Worm (Caenorhabditis elegans) whole organism, late embryonic: ENCODE measurements around the gene H35N09.2.

Experiments used
- C38D4.7 ChIP-seq: fragments of 200-800 bp; sonication (Bioruptor generic); optimal IDR thresholded peaks from 2 replicates; lab custom pipeline; 2018; ENCODE audit warnings: mild to moderate bottlenecking, missing genetic modification characterization, moderate library complexity, missing compliant biosample characterization
- F13H6.1 ChIP-seq: sonication (generic microtip); optimal IDR thresholded peaks from 2 replicates; lab custom pipeline; 2016; ENCODE audit warnings: missing genetic modification characterization, missing compliant biosample characterization
- K02D7.2 ChIP-seq: sonication (generic microtip); optimal IDR thresholded peaks from 2 replicates; lab custom pipeline; 2017; ENCODE audit warnings: mild to moderate bottlenecking, missing genetic modification characterization, missing compliant biosample characterization
- ahr-1 ChIP-seq: sonication (generic microtip); optimal IDR thresholded peaks from 2 replicates; lab custom pipeline; 2016; ENCODE audit warnings: missing genetic modification characterization, missing compliant biosample characterization
- ama-1 ChIP-seq: fragments of 150-350 bp; optimal IDR thresholded peaks from 2 replicates; lab custom pipeline; 2014
- ceh-19 ChIP-seq: fragments of 200-800 bp; sonication (Bioruptor generic); optimal IDR thresholded peaks from 2 replicates; lab custom pipeline; 2018; ENCODE audit warnings: mild to moderate bottlenecking, missing genetic modification characterization, missing compliant biosample characterization
- ceh-24 ChIP-seq: sonication (generic microtip); optimal IDR thresholded peaks from 2 replicates; lab custom pipeline; 2016; ENCODE audit warnings: mild to moderate bottlenecking, missing genetic modification characterization, missing compliant biosample characterization
- ceh-30 ChIP-seq: fragments of 150-350 bp; optimal IDR thresholded peaks from 2 replicates; lab custom pipeline; 2014; ENCODE audit warnings: missing biosample characterization, missing genetic modification characterization
- ceh-31 ChIP-seq: sonication (generic microtip); optimal IDR thresholded peaks from 2 replicates; lab custom pipeline; 2016; ENCODE audit warnings: missing genetic modification characterization, missing compliant biosample characterization
- che-1 ChIP-seq: sonication (generic microtip); optimal IDR thresholded peaks from 2 replicates; lab custom pipeline; 2016; ENCODE audit warnings: mild to moderate bottlenecking, missing genetic modification characterization, missing compliant biosample characterization
- dmd-4 ChIP-seq: sonication (generic microtip); optimal IDR thresholded peaks from 2 replicates; lab custom pipeline; 2016; ENCODE audit warnings: borderline replicate concordance, missing genetic modification characterization, missing compliant biosample characterization
- elt-2 ChIP-seq: sonication (generic microtip); optimal IDR thresholded peaks from 2 replicates; lab custom pipeline; 2016; ENCODE audit warnings: missing genetic modification reagents, missing genetic modification characterization, missing compliant biosample characterization
- elt-4 ChIP-seq: sonication (generic microtip); optimal IDR thresholded peaks from 2 replicates; lab custom pipeline; 2016; ENCODE audit warnings: missing genetic modification characterization, missing compliant biosample characterization
- ets-4 ChIP-seq: sonication (generic microtip); optimal IDR thresholded peaks from 2 replicates; lab custom pipeline; 2016; ENCODE audit warnings: missing genetic modification characterization, missing compliant biosample characterization
- eyg-1 ChIP-seq: sonication (generic microtip); optimal IDR thresholded peaks from 2 replicates; lab custom pipeline; 2016; ENCODE audit warnings: missing genotype, missing genetic modification characterization, missing compliant biosample characterization
- fax-1 ChIP-seq: sonication (generic microtip); optimal IDR thresholded peaks from 2 replicates; lab custom pipeline; 2016; ENCODE audit warnings: missing genotype, missing genetic modification characterization, missing compliant biosample characterization
- fkh-6 ChIP-seq: sonication (generic microtip); optimal IDR thresholded peaks from 2 replicates; lab custom pipeline; 2016; ENCODE audit warnings: missing genetic modification characterization, missing compliant biosample characterization
- hlh-15 ChIP-seq: sonication (generic microtip); optimal IDR thresholded peaks from 2 replicates; lab custom pipeline; 2016; ENCODE audit warnings: missing genetic modification characterization, missing compliant biosample characterization
- hlh-30 ChIP-seq: sonication (generic microtip); optimal IDR thresholded peaks from 2 replicates; lab custom pipeline; 2017; ENCODE audit warnings: antibody characterized with exemption, missing genetic modification characterization, missing compliant biosample characterization; ENCODE audit not compliant: insufficient read depth
- hlh-6 ChIP-seq: sonication (generic microtip); optimal IDR thresholded peaks from 2 replicates; lab custom pipeline; 2016; ENCODE audit warnings: missing genotype, missing genetic modification characterization, missing compliant biosample characterization
- nfya-1 ChIP-seq: sonication (generic microtip); optimal IDR thresholded peaks from 2 replicates; lab custom pipeline; 2017; ENCODE audit warnings: missing genetic modification characterization, mild to moderate bottlenecking, missing compliant biosample characterization, antibody characterized with exemption, moderate library complexity
- nhr-11 ChIP-seq: fragments of 150-350 bp; optimal IDR thresholded peaks from 2 replicates; lab custom pipeline; 2014; ENCODE audit warnings: missing biosample characterization, missing genetic modification characterization
- pag-3 ChIP-seq: sonication (generic microtip); optimal IDR thresholded peaks from 2 replicates; lab custom pipeline; 2016; ENCODE audit warnings: missing compliant biosample characterization, missing genetic modification characterization, borderline replicate concordance
- pat-9 ChIP-seq: fragments of 200-800 bp; sonication (Bioruptor generic); optimal IDR thresholded peaks from 2 replicates; lab custom pipeline; 2018; ENCODE audit warnings: mild to moderate bottlenecking, missing genetic modification characterization, moderate library complexity, missing compliant biosample characterization
- pax-1 ChIP-seq: fragments of 150-350 bp; optimal IDR thresholded peaks from 2 replicates; lab custom pipeline; 2014; ENCODE audit warnings: missing biosample characterization, missing genetic modification characterization
- pha-4 ChIP-seq: fragments of 150-350 bp; optimal IDR thresholded peaks from 2 replicates; lab custom pipeline; 2018; ENCODE audit warnings: missing biosample characterization, missing genetic modification reagents, missing genetic modification characterization
- pqm-1 ChIP-seq: sonication (generic microtip); optimal IDR thresholded peaks from 2 replicates; lab custom pipeline; 2016; ENCODE audit warnings: missing genetic modification characterization, missing compliant biosample characterization
- ref-2 ChIP-seq: sonication (generic microtip); optimal IDR thresholded peaks from 2 replicates; lab custom pipeline; 2016; ENCODE audit warnings: missing genetic modification characterization, missing compliant biosample characterization
- rnt-1 ChIP-seq: sonication (generic microtip); optimal IDR thresholded peaks from 2 replicates; lab custom pipeline; 2016; ENCODE audit warnings: missing genetic modification characterization, missing compliant biosample characterization
- syd-9 ChIP-seq: sonication (generic microtip); optimal IDR thresholded peaks from 2 replicates; lab custom pipeline; 2016; ENCODE audit warnings: mild to moderate bottlenecking, missing genetic modification characterization, moderate library complexity, missing compliant biosample characterization
- tbx-2 ChIP-seq: sonication (generic microtip); optimal IDR thresholded peaks from 2 replicates; lab custom pipeline; 2016; ENCODE audit warnings: missing genetic modification characterization, missing compliant biosample characterization
- unc-55 ChIP-seq: sonication (generic microtip); optimal IDR thresholded peaks from 2 replicates; lab custom pipeline; 2017; ENCODE audit warnings: missing biosample characterization, missing genetic modification reagents, missing genetic modification characterization
- ztf-16 ChIP-seq: sonication (generic microtip); optimal IDR thresholded peaks from 2 replicates; lab custom pipeline; 2017; ENCODE audit warnings: missing genetic modification characterization, missing compliant biosample characterization

H35N09.2 gene

DNA sequence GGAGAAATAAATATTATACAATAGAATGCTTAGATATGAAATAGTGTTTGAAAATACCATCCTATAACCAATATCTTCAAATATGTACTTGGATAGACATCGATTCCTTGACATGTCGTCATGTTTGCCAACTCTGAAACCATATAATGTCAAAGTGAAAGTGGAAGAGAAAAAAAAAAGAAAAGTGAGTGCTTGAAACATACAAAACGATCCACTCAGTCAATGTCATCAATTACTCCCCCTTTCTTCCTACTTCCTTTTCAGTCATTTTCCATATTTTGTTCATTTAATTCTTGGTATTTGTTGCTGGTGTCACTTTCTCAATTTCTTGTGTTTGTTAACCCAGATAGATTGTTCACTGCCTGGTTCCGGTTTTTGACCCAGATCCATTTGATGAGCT lies 24.6 kb downstream of the H35N09.2 start, which contains the start of gene F18E9.4:
F18E9.4 (plus strand) TSS at position 301 of the 400 bp plus-strand sequence.
- TF ChIP-seq hlh-30 (tag; lab: Kevin White, UChicago) = no peak
- TF ChIP-seq pax-1 (tag; lab: Kevin White, UChicago) = no peak
- TF ChIP-seq hlh-15 (tag; lab: Kevin White, UChicago) = no peak
- TF ChIP-seq, all 69 proteins: peak for 0

DNA sequence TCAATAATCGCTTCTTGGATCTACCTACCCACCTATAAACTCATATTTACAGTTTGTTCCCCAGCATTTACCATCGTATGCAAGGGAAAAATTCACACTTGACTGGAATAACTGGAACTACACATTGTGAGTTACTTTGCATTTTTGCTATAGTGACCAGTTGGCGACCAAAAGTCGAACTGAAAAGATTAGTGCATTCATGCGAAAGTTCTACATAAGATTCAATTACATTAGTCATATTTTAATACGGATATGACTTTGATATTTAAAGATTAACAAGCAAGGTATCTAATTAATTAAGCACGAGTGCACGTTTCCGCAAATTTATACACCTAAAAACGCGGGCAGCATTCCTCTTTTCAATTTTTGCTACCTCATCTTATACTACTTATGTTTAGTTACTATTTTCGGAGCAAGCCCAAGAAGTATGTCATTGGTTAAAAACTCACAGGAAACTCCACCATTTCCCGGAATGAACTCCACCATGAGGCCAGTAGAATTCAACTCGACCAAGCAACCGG lies 33.8 kb downstream of the H35N09.2 start, which contains the start of gene jmjd-3.1:
jmjd-3.1 (plus strand) TSS at position 51 of the 521 bp plus-strand sequence.
- TF ChIP-seq dmd-4 (tag; lab: Kevin White, UChicago) (no peak), ceh-30 (tag; lab: Kevin White, UChicago) (no peak), F13H6.1 (tag; lab: Kevin White, UChicago) (no peak), C38D4.7 (no peak), syd-9 (tag; lab: Kevin White, UChicago) (no peak), pqm-1 (tag; lab: Kevin White, UChicago) (no peak), ets-4 (tag; lab: Kevin White, UChicago) (no peak), K02D7.2 (tag; lab: Kevin White, UChicago) (no peak), nhr-11 (no peak), fkh-6 (tag; lab: Kevin White, UChicago) (no peak), pat-9 (tag; lab: Kevin White, UChicago) (no peak), hlh-15 (tag; lab: Kevin White, UChicago) (no peak), pha-4 (tag; lab: Kevin White, UChicago) (no peak), hlh-6 (tag; lab: Kevin White, UChicago) (no peak)

DNA sequence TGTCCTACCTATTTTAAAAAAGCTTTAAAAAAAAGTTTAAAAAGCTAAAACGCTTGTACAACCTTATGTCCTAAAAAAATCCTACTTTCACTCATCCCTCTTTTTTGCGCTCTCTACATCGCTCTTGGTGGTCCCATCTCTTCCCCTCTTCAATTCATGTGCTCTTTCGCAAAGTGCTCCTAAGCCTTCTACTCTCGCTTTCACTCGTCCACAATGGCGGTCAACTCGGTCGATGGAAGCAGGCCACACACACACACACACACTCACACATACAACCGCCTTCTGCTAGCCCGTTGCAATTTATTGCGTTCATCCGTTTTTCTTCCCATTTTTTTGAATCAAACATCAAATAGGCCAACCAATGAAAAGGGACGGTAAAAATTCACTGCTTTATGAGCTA lies 35.7 kb downstream of the H35N09.2 start:
- peak; percentile 34 for TF ChIP-seq ceh-19 (GFP tag; lab: Kevin White, UChicago)
- no peak for TF ChIP-seq ztf-16 (tag; lab: Kevin White, UChicago)
- TF ChIP-seq ref-2 (tag; lab: Kevin White, UChicago) = peak; percentile 29
- peak; percentile 1 for TF ChIP-seq rnt-1 (tag; lab: Kevin White, UChicago)
- TF ChIP-seq ceh-31 (tag; lab: Kevin White, UChicago) = peak; percentile 9
- TF ChIP-seq syd-9 (tag; lab: Kevin White, UChicago) = peak; percentile 14
- no peak for TF ChIP-seq hlh-15 (tag; lab: Kevin White, UChicago)
- peak; percentile 28 for TF ChIP-seq nfya-1 (tag; lab: Kevin White, UChicago)
- TF ChIP-seq, all 69 proteins: peak for 6

DNA sequence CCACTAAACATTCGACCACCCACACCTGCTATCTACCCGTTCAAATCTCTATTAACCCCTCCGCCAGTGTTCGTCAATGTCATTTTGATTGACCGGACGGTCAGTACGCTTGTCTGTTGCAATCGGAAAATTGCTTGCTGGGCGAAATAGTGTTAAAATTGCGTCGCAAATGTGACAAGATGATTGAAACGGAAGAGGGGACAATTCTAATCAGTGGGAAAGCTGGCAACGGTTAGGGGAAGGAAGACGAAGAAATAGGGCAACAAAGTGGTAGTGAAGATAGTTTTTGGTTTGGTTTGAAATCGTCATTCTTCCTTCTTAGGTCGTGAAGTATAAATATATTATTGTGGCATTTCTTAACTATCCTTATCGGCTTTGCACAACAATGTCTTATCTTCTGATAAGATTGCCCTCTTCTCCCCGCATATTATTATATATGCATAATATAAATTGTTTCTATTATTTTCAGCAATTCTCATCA lies 36.4 kb downstream of the H35N09.2 start:
- TF ChIP-seq pat-9 (tag; lab: Kevin White, UChicago) (no peak), tbx-2 (tag; lab: Kevin White, UChicago) (peak; percentile 2), elt-2 (peak; percentile 84), unc-55 (GFP tag; lab: Kevin White, UChicago) (peak; percentile 92)

DNA sequence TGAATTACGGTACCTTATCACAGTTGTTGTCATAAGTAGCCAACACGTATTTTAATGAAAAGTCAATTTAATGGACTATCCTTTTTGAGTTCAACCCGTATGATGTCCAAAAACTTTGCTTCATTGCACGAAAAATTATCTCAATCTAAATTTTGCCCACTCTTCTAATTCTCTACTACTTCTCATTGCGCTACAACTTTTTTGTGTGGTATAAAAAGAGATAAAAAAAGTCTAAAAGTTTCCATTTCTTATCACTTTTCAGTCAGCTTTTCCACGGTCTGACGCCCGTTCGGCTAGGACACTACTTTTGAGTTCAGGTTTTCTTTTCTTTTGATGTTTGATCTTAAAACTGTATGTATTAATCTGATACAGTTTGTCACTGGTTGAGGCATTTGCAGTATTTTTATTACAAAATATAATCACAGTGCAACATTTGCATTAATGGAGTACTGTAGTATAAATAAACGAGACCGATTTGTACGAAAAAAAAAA lies 37.0 kb downstream of the H35N09.2 start:
- no peak for TF ChIP-seq pag-3 (tag; lab: Kevin White, UChicago)
- TF ChIP-seq dmd-4 (tag; lab: Kevin White, UChicago) = no peak
- no peak for TF ChIP-seq ama-1 (lab: Kevin White, UChicago)
- no peak for TF ChIP-seq ahr-1 (tag; lab: Kevin White, UChicago)
- no peak for TF ChIP-seq fax-1 (tag; lab: Kevin White, UChicago)
- no peak for TF ChIP-seq eyg-1 (tag; lab: Kevin White, UChicago)
- no peak for TF ChIP-seq hlh-15 (tag; lab: Kevin White, UChicago)
- no peak for TF ChIP-seq C38D4.7
- no peak for TF ChIP-seq pax-1 (tag; lab: Kevin White, UChicago)
- TF ChIP-seq ceh-24 (tag; lab: Kevin White, UChicago) = no peak
- no peak for TF ChIP-seq elt-4 (tag; lab: Kevin White, UChicago)
- TF ChIP-seq che-1 = no peak
- no peak for TF ChIP-seq fkh-6 (tag; lab: Kevin White, UChicago)
- TF ChIP-seq, all 69 proteins: peak for 0
